Fruit fly (Drosophila melanogaster) whole organism, pupa: ENCODE data around the gene Nemp.

Experiments used
- CG12605 ChIP-seq: fragments of 200-800 bp; sonication (Bioruptor generic); IDR thresholded peaks from 2 replicates; pipeline ENCODE4 v1.3.6; 2022; ENCODE audit warnings: missing biosample characterization, missing genetic modification characterization
- CG13204 ChIP-seq: fragments of 200-800 bp; sonication (Bioruptor generic); optimal IDR thresholded peaks from 2 replicates; lab custom pipeline; 2018; ENCODE audit warnings: missing biosample characterization, mild to moderate bottlenecking, missing genetic modification characterization, moderate library complexity
- CG32121 ChIP-seq: fragments of 200-800 bp; sonication (Bioruptor generic); IDR thresholded peaks from 2 replicates; pipeline ENCODE4 v1.3.6; 2022; ENCODE audit warnings: missing biosample characterization, missing genetic modification characterization
- CG34367 ChIP-seq: fragments of 200-800 bp; sonication (Bioruptor generic); optimal IDR thresholded peaks from 2 replicates; lab custom pipeline; 2018; ENCODE audit warnings: missing biosample characterization, mild to moderate bottlenecking, missing genetic modification characterization
- CG8159 ChIP-seq: fragments of 200-800 bp; sonication (Bioruptor generic); optimal IDR thresholded peaks from 3 replicates; lab custom pipeline; 2018; ENCODE audit warnings: missing biosample characterization, mild to moderate bottlenecking, missing genetic modification characterization, moderate library complexity
- CG8301 ChIP-seq: fragments of 200-800 bp; sonication (Bioruptor generic); optimal IDR thresholded peaks from 2 replicates; lab custom pipeline; 2018; ENCODE audit warnings: missing biosample characterization, mild to moderate bottlenecking, missing genetic modification characterization
- D1 ChIP-seq: fragments of 200-800 bp; sonication (Bioruptor generic); optimal IDR thresholded peaks from 2 replicates; lab custom pipeline; 2018; ENCODE audit warnings: missing biosample characterization, mild to moderate bottlenecking, missing genetic modification characterization, moderate library complexity
- EcR ChIP-seq: fragments of 200-800 bp; sonication (Bioruptor generic); optimal IDR thresholded peaks from 3 replicates; lab custom pipeline; 2019; ENCODE audit warnings: missing biosample characterization, missing genetic modification characterization, mild to moderate bottlenecking, moderate library complexity, missing genetic modification reagents
- Pif1A ChIP-seq: fragments of 200-800 bp; sonication (Bioruptor generic); optimal IDR thresholded peaks from 3 replicates; lab custom pipeline; 2016; ENCODE audit warnings: missing biosample characterization, missing genetic modification characterization
- fd96Ca ChIP-seq: fragments of 200-800 bp; sonication (Bioruptor generic); IDR thresholded peaks from 3 replicates; pipeline ENCODE4 v1.3.6; 2022; ENCODE audit warnings: missing biosample characterization, missing genetic modification characterization
- gl ChIP-seq: fragments of 200-800 bp; sonication (Bioruptor generic); optimal IDR thresholded peaks from 2 replicates; lab custom pipeline; 2018; ENCODE audit warnings: missing biosample characterization, mild to moderate bottlenecking, missing genetic modification characterization

dm6 chrX:16624519-16624918 lies 30.3 kb downstream of the Nemp start:
- TF ChIP-seq EcR (GFP tag; lab: Kevin White, UChicago), result no peak
- no peak for TF ChIP-seq CG8301 (tag; lab: Kevin White, UChicago)
- TF ChIP-seq gl, result no peak
- no peak for TF ChIP-seq fd96Ca (GFP tag; lab: Robert Waterston, UW)
- TF ChIP-seq CG32121 (GFP tag; lab: Robert Waterston, UW), result no peak
- TF ChIP-seq CG13204 (GFP tag; lab: Kevin White, UChicago), result no peak
- no peak for TF ChIP-seq CG34367 (tag; lab: Kevin White, UChicago)
- no peak for TF ChIP-seq CG12605 (GFP tag; lab: Robert Waterston, UW)
- no peak for TF ChIP-seq D1 (tag; lab: Kevin White, UChicago)
- TF ChIP-seq CG8159 (tag; lab: Kevin White, UChicago), result no peak
- TF ChIP-seq Pif1A (GFP tag; lab: Kevin White, UChicago), result no peak
